Fruit fly (Drosophila melanogaster): ENCODE data around the gene MFS3.

The MFS3 gene

DNA sequence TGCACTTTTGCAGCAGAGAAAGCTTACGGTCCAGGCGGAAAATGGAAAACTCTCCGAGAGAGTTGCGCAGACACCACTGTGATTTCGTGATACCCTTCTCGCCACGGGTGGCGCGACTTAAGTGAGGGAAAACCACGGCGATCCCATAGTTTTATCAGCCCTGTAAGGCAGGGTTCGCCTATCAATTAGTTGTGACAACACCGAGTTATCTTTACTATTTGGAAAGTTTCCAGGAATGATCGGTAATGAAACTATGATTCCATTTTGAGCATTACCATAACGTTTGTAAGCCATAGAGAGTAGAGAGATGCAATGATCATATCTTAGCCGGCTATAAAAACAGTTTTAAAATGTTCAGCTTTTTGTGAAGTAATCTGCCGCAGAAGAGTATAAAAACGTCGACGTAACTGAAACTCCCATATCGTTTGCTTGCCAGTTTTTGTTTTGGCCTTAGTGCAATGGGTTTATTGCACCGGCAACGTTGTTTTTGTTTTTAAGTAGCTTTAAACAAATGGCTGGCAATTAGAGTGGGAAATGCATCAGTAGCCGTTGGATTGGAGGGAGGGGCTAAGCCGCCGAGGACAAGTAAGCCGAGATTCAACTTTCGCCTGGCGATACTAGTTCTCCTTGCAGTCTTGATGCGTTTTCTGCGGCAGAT lies 13.7 kb downstream of the MFS3 start:
- TF ChIP-seq tj (GFP tag; optimal IDR thresholded peaks at IDR 0.05) = no peak
- no peak for TF ChIP-seq CG14711 (tag; optimal IDR thresholded peaks at IDR 0.05)
- TF ChIP-seq Hr96 (GFP tag; optimal IDR thresholded peaks at IDR 0.05) = no peak
- TF ChIP-seq cnc (optimal IDR thresholded peaks at IDR 0.05) = no peak
- no peak for TF ChIP-seq toe (GFP tag; optimal IDR thresholded peaks at IDR 0.05)
- no peak for TF ChIP-seq bab1 (GFP tag; optimal IDR thresholded peaks at IDR 0.05)
- no peak for TF ChIP-seq ovo (GFP tag; optimal IDR thresholded peaks at IDR 0.05)
- TF ChIP-seq CG1620 (GFP tag; optimal IDR thresholded peaks at IDR 0.05) = no peak
- no peak for TF ChIP-seq CG33017 (tag; optimal IDR thresholded peaks at IDR 0.05)
- TF ChIP-seq cic (GFP tag; optimal IDR thresholded peaks at IDR 0.05) = no peak
- TF ChIP-seq Clk (GFP tag; optimal IDR thresholded peaks at IDR 0.05) = no peak
- no peak for TF ChIP-seq CG7045 (GFP tag; optimal IDR thresholded peaks at IDR 0.05)
- TF ChIP-seq Mnt (GFP tag; optimal IDR thresholded peaks at IDR 0.05) = no peak
- no peak for TF ChIP-seq pad (GFP tag; optimal IDR thresholded peaks at IDR 0.05)

DNA sequence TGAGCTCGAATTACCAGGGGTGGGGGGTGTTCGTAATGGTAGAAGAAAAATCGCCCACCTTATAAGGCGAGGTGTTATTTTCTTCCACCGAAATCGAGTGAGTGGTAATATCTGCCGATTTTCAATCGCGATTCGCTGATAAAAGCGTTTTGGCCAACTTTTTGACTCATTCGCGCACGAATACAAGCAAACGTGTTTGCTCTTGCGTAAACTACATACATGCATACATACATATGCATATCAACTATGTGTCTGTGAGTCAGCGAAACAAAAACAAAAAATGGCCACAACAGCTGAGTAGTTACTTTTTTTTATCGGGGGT lies 14.3 kb downstream of the MFS3 start:
- TF ChIP-seq cnc (optimal IDR thresholded peaks at IDR 0.05) (no peak), kay (GFP tag; ENCODE audit: borderline replicate concordance) (peak; percentile 97), tj (GFP tag; optimal IDR thresholded peaks at IDR 0.05) (peak; percentile 89)

DNA sequence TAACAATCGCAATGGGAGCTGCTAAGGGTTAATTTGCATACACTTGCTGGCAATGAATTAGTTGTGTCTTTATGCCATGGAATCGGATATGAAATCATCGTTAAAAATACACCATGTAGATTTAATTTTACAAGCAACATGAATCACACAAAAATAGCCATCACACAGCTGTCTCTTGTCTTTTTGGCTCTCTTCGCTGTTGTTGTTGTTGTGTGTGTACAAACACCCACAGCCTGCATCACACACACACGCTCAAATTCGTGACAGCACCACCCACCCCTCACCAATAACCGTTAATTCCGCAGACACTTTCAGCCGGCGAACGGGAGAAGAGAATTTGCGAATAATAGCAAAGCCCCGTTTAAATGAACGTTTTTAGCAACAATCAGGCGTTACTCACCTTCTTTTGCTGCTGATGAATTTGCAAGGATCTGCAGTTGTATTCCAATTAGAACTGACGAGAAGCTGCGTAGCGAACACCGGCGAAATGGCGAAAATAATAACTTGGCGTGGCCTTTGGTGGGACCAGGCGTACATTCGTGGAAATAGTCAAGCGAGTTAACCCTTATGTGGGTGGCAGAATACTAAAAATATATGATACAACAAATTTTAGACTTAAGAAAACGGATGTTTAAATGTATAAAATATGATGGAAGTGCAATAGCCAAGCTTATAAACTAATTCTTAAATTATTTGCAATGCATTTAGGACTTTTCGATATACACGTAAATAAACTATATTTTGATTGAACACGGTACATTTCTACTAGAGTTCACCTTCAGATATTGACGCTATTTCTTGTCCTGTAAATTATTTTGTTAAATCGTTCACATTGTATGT lies 14.9 kb downstream of the MFS3 start, which contains the start of gene capt:
Gene capt (minus strand): TSS at position 584 of the 840 bp plus-strand sequence.
- no peak for TF ChIP-seq bab1 (GFP tag; optimal IDR thresholded peaks at IDR 0.05)
- TF ChIP-seq CG33017 (tag; optimal IDR thresholded peaks at IDR 0.05) = peak; percentile 21
- no peak for TF ChIP-seq kay (GFP tag; ENCODE audit: borderline replicate concordance)
- TF ChIP-seq ovo (GFP tag; optimal IDR thresholded peaks at IDR 0.05) = peak; percentile 87
- no peak for TF ChIP-seq CG5204 (GFP tag; optimal IDR thresholded peaks at IDR 0.05)
- TF ChIP-seq cic (GFP tag; optimal IDR thresholded peaks at IDR 0.05) = peak; percentile 39
- TF ChIP-seq tj (GFP tag; optimal IDR thresholded peaks at IDR 0.05) = peak; percentile 75
- TF ChIP-seq Crg-1 (GFP tag; optimal IDR thresholded peaks at IDR 0.05) = no peak
- peak; percentile 44 for TF ChIP-seq CG7101 (tag; optimal IDR thresholded peaks at IDR 0.05)
- TF ChIP-seq Hr96 (GFP tag; optimal IDR thresholded peaks at IDR 0.05) = peak; percentile 7
- no peak for TF ChIP-seq cnc (optimal IDR thresholded peaks at IDR 0.05)
- peak; percentile 6 for TF ChIP-seq CG1620 (GFP tag; optimal IDR thresholded peaks at IDR 0.05)
- no peak for TF ChIP-seq CG11617 (GFP tag; optimal IDR thresholded peaks at IDR 0.05)
- peak; percentile 97 for TF ChIP-seq pad (GFP tag; optimal IDR thresholded peaks at IDR 0.05)
- TF ChIP-seq CG7045 (GFP tag; optimal IDR thresholded peaks at IDR 0.05) = peak; percentile 20
- no peak for TF ChIP-seq Clk (GFP tag; optimal IDR thresholded peaks at IDR 0.05)
- TF ChIP-seq CG14711 (tag; optimal IDR thresholded peaks at IDR 0.05) = peak; percentile 19
- TF ChIP-seq toe (GFP tag; optimal IDR thresholded peaks at IDR 0.05) = no peak
- no peak for TF ChIP-seq CG12768 (GFP tag; optimal IDR thresholded peaks at IDR 0.05)
- peak; percentile 75 for TF ChIP-seq Mnt (GFP tag; optimal IDR thresholded peaks at IDR 0.05)

DNA sequence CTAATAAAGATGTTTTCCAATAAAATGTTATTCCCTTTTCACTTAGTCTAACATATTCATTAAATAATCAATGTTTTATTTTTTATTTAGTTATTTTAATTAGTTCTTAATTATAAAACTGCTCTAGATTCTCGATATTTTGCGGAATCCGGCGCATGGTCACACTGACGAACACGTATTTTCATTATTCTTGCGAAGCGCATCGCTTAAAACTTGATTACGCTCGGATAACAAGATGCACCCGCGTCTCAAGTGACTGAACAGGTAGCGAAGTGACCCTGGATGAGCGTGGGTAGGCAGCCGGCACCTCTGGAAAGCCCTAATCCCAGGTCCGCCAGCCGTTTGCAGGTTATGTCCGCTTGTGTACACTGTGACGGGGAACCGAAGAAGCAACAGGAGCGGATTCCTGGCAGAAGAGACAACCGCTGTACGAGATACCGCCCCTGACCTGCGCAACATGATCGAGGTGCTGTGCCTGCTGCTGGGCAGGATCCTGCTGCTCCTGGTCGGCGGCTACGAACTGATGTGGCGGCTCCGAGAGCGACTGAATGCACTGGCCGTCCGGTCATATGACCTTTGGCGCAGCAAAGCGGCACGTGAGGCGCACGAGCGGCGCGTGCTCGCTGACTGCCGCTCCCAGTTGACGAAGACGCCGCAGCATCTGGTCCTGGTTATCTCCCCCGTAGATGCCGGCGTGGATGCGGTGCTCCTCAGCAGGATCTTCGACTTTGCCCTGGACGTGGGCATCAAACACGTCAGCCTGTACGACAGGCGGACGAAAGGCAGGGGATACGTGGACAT lies 15.7 kb downstream of the MFS3 start, which contains the start of gene Tango14:
Gene Tango14 (plus strand): TSS at position 143 of the 801 bp plus-strand sequence.
- TF ChIP-seq kay (GFP tag; ENCODE audit: borderline replicate concordance) (no peak), Crg-1 (GFP tag; optimal IDR thresholded peaks at IDR 0.05) (no peak), CG1620 (GFP tag; optimal IDR thresholded peaks at IDR 0.05) (no peak), Mnt (GFP tag; optimal IDR thresholded peaks at IDR 0.05) (no peak), Clk (GFP tag; optimal IDR thresholded peaks at IDR 0.05) (no peak), CG7101 (tag; optimal IDR thresholded peaks at IDR 0.05) (no peak), CG14711 (tag; optimal IDR thresholded peaks at IDR 0.05) (no peak), CG33017 (tag; optimal IDR thresholded peaks at IDR 0.05) (no peak), bab1 (GFP tag; optimal IDR thresholded peaks at IDR 0.05) (no peak), CG12768 (GFP tag; optimal IDR thresholded peaks at IDR 0.05) (no peak), tj (GFP tag; optimal IDR thresholded peaks at IDR 0.05) (no peak), cic (GFP tag; optimal IDR thresholded peaks at IDR 0.05) (no peak), CG7045 (GFP tag; optimal IDR thresholded peaks at IDR 0.05) (no peak), ovo (GFP tag; optimal IDR thresholded peaks at IDR 0.05) (no peak), CG11617 (GFP tag; optimal IDR thresholded peaks at IDR 0.05) (no peak), pad (GFP tag; optimal IDR thresholded peaks at IDR 0.05) (no peak)

DNA sequence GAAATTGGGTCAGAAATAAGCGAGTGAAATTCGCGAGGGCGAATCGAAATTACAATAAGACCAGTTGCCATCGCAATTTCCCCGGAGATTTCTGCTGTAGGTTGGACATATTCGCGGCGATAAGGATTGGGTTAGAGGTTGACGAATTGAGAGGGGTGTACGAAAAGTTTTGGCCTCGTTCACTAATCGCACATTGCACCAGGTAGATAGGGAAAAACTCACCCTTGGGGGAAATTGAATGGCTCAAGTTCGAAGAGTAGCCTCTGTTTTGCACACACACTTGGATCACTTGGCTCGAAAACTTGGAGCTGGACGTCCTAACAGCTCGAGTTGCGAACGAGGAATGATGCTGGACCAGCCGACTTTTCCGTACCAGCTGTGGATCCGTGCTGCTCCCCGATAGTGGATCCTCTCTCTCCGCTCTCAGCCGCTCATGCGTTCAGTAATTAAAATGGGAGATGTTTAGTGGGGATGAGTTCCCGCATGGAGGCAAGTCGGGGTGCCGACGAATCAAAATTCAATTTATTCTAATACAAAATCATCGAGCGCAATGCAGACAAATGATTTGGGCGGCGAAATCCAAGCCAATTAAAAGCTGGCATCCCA lies 20.6 kb downstream of the MFS3 start, which contains the start of gene CG5080:
Gene CG5080 (minus strand): TSS at position 349 of the 606 bp plus-strand sequence.
- TF ChIP-seq kay (GFP tag; ENCODE audit: borderline replicate concordance) = no peak
- TF ChIP-seq CG33017 (tag; optimal IDR thresholded peaks at IDR 0.05) = no peak
- no peak for TF ChIP-seq Mnt (GFP tag; optimal IDR thresholded peaks at IDR 0.05)
- no peak for TF ChIP-seq CG14711 (tag; optimal IDR thresholded peaks at IDR 0.05)
- TF ChIP-seq tj (GFP tag; optimal IDR thresholded peaks at IDR 0.05) = no peak
- TF ChIP-seq pad (GFP tag; optimal IDR thresholded peaks at IDR 0.05) = no peak
- no peak for TF ChIP-seq CG7101 (tag; optimal IDR thresholded peaks at IDR 0.05)
- no peak for TF ChIP-seq CG12768 (GFP tag; optimal IDR thresholded peaks at IDR 0.05)
- TF ChIP-seq CG5204 (GFP tag; optimal IDR thresholded peaks at IDR 0.05) = no peak
- no peak for TF ChIP-seq Clk (GFP tag; optimal IDR thresholded peaks at IDR 0.05)
- no peak for TF ChIP-seq toe (GFP tag; optimal IDR thresholded peaks at IDR 0.05)
- no peak for TF ChIP-seq bab1 (GFP tag; optimal IDR thresholded peaks at IDR 0.05)
- TF ChIP-seq CG1620 (GFP tag; optimal IDR thresholded peaks at IDR 0.05) = no peak
- no peak for TF ChIP-seq Hr96 (GFP tag; optimal IDR thresholded peaks at IDR 0.05)
- no peak for TF ChIP-seq cnc (optimal IDR thresholded peaks at IDR 0.05)
- no peak for TF ChIP-seq ovo (GFP tag; optimal IDR thresholded peaks at IDR 0.05)
- no peak for TF ChIP-seq cic (GFP tag; optimal IDR thresholded peaks at IDR 0.05)
